Worm (Caenorhabditis elegans) whole organism, L1 larva: ENCODE measurements around the gene sdz-21.

Source experiments
- C16A3.4 ChIP-seq: fragments of 150-350 bp; optimal IDR thresholded peaks from 2 replicates; lab custom pipeline; 2014; ENCODE audit warnings: missing biosample characterization, missing genetic modification characterization
- C34B4.2 ChIP-seq: sonication (generic microtip); optimal IDR thresholded peaks from 2 replicates; lab custom pipeline; 2017; ENCODE audit warnings: mild to moderate bottlenecking, missing genetic modification characterization, missing compliant biosample characterization
- aha-1 ChIP-seq: fragments of 150-350 bp; optimal IDR thresholded peaks from 2 replicates; lab custom pipeline; 2014; ENCODE audit warnings: missing biosample characterization, missing genetic modification characterization
- alr-1 ChIP-seq: fragments of 200-800 bp; sonication (Bioruptor generic); optimal IDR thresholded peaks from 2 replicates; lab custom pipeline; 2018; ENCODE audit warnings: borderline replicate concordance, mild to moderate bottlenecking, missing genetic modification characterization, missing compliant biosample characterization
- aly-2 ChIP-seq: fragments of 150-350 bp; optimal IDR thresholded peaks from 2 replicates; lab custom pipeline; 2014; ENCODE audit warnings: missing biosample characterization, missing genetic modification characterization
- ama-1 ChIP-seq: fragments of 150-350 bp; optimal IDR thresholded peaks from 2 replicates; lab custom pipeline; 2014
- blmp-1 ChIP-seq: fragments of 150-350 bp; optimal IDR thresholded peaks from 2 replicates; lab custom pipeline; 2014; ENCODE audit warnings: missing biosample characterization, missing genetic modification characterization
- ces-1 ChIP-seq: fragments of 150-350 bp; optimal IDR thresholded peaks from 2 replicates; lab custom pipeline; 2014; ENCODE audit warnings: missing biosample characterization, missing genetic modification reagents, missing genetic modification characterization
- efl-1 ChIP-seq, 4 experiments: fragments of 150-350 bp; optimal IDR thresholded peaks in 3 of 4; peaks in 1 of 4; 1 replicate in 1 of 4; 2 replicates in 3 of 4; lab custom pipeline; 2014; ENCODE audit warnings: missing biosample characterization in 2 of 4, missing genetic modification characterization in 2 of 4, missing genetic modification reagents in 2 of 4
- egl-27 ChIP-seq, 2 experiments: fragments of 150-350 bp in 1 of 2; sonication (generic microtip); optimal IDR thresholded peaks; 3 replicates each; lab custom pipeline; 2017 to 2018; ENCODE audit warnings: missing biosample characterization in 2 of 2, missing genetic modification characterization in 2 of 2, missing genetic modification reagents in 2 of 2
- elt-3 ChIP-seq, 6 experiments: fragments of 150-350 bp in 1 of 6; sonication (generic microtip); optimal IDR thresholded peaks; 2 replicates each; lab custom pipeline; 2017 to 2018; ENCODE audit warnings: missing biosample characterization in 6 of 6, missing genetic modification characterization in 6 of 6, inconsistent platforms in 1 of 6
- fkh-4 ChIP-seq: sonication (generic microtip); optimal IDR thresholded peaks from 2 replicates; lab custom pipeline; 2016; ENCODE audit warnings: missing compliant biosample characterization, missing genetic modification characterization, borderline replicate concordance
- fkh-8 ChIP-seq: sonication (generic microtip); optimal IDR thresholded peaks from 2 replicates; lab custom pipeline; 2016; ENCODE audit warnings: mild to moderate bottlenecking, missing genetic modification characterization, missing compliant biosample characterization
- grh-1 ChIP-seq: fragments of 200-800 bp; sonication (Bioruptor generic); IDR thresholded peaks from 2 replicates; pipeline ENCODE4 v1.3.6; 2022; ENCODE audit warnings: missing genetic modification reagents, missing genetic modification characterization, missing compliant biosample characterization
- hlh-17 ChIP-seq: fragments of 200-800 bp; sonication (Bioruptor generic); optimal IDR thresholded peaks from 2 replicates; lab custom pipeline; 2018; ENCODE audit warnings: missing genetic modification characterization, mild to moderate bottlenecking, missing compliant biosample characterization, moderate library complexity, borderline replicate concordance
- lin-14 ChIP-seq: fragments of 200-800 bp; sonication (Bioruptor generic); optimal IDR thresholded peaks from 2 replicates; lab custom pipeline; 2018; ENCODE audit warnings: mild to moderate bottlenecking, missing genetic modification characterization, moderate library complexity, missing compliant biosample characterization
- lin-35 ChIP-seq, 2 experiments: fragments of 150-350 bp; optimal IDR thresholded peaks; 2 replicates each; lab custom pipeline; 2014; ENCODE audit warnings: missing biosample characterization in 2 of 2, missing genetic modification characterization in 2 of 2, missing genetic modification reagents in 2 of 2
- lin-39 ChIP-seq: fragments of 150-350 bp; optimal IDR thresholded peaks from 2 replicates; lab custom pipeline; 2014; ENCODE audit warnings: missing biosample characterization, missing genetic modification reagents, missing genetic modification characterization
- lsy-2 ChIP-seq, 2 experiments: fragments of 150-350 bp; optimal IDR thresholded peaks; 2 replicates each; lab custom pipeline; 2014; ENCODE audit warnings: missing biosample characterization in 2 of 2, missing genetic modification characterization in 2 of 2
- mdl-1 ChIP-seq, 2 experiments: fragments of 150-350 bp; optimal IDR thresholded peaks; 2 replicates each; lab custom pipeline; 2014 to 2017; ENCODE audit warnings: missing biosample characterization in 2 of 2, missing genetic modification characterization in 2 of 2, inconsistent platforms in 1 of 2
- mep-1 ChIP-seq: fragments of 150-350 bp; optimal IDR thresholded peaks from 2 replicates; lab custom pipeline; 2014; ENCODE audit warnings: missing biosample characterization, missing genetic modification characterization
- nhr-11 ChIP-seq: fragments of 150-350 bp; optimal IDR thresholded peaks from 2 replicates; lab custom pipeline; 2014; ENCODE audit warnings: missing biosample characterization, missing genetic modification characterization
- nhr-12 ChIP-seq: sonication (generic microtip); optimal IDR thresholded peaks from 2 replicates; lab custom pipeline; 2017; ENCODE audit warnings: missing biosample characterization, missing genetic modification characterization
- nhr-237 ChIP-seq: fragments of 150-350 bp; optimal IDR thresholded peaks from 2 replicates; lab custom pipeline; 2014; ENCODE audit warnings: missing biosample characterization, missing genetic modification characterization
- nhr-84 ChIP-seq: sonication (generic microtip); optimal IDR thresholded peaks from 2 replicates; lab custom pipeline; 2017; ENCODE audit warnings: missing biosample characterization, missing genetic modification characterization
- pax-3 ChIP-seq: fragments of 200-800 bp; sonication (Bioruptor generic); optimal IDR thresholded peaks from 2 replicates; lab custom pipeline; 2018; ENCODE audit warnings: mild to moderate bottlenecking, missing genetic modification characterization, moderate library complexity, missing compliant biosample characterization
- pqm-1 ChIP-seq: sonication (generic microtip); optimal IDR thresholded peaks from 3 replicates; lab custom pipeline; 2017; ENCODE audit warnings: missing biosample characterization, missing genetic modification characterization
- rnt-1 ChIP-seq: sonication (generic microtip); optimal IDR thresholded peaks from 2 replicates; lab custom pipeline; 2016; ENCODE audit warnings: mild to moderate bottlenecking, missing genetic modification characterization, moderate library complexity, missing compliant biosample characterization
- snu-23 ChIP-seq: sonication (generic microtip); optimal IDR thresholded peaks from 2 replicates; lab custom pipeline; 2016; ENCODE audit warnings: missing genetic modification characterization, missing compliant biosample characterization
- sptf-1 ChIP-seq: fragments of 150-350 bp; optimal IDR thresholded peaks from 2 replicates; lab custom pipeline; 2014; ENCODE audit warnings: missing biosample characterization, missing genetic modification characterization
- unc-130 ChIP-seq: fragments of 150-350 bp; optimal IDR thresholded peaks from 2 replicates; lab custom pipeline; 2017; ENCODE audit warnings: missing biosample characterization, missing genetic modification characterization, inconsistent platforms
- unc-30 ChIP-seq: sonication (generic microtip); optimal IDR thresholded peaks from 2 replicates; lab custom pipeline; 2017; ENCODE audit warnings: missing biosample characterization, missing genetic modification characterization
- unc-62 ChIP-seq: fragments of 150-350 bp; optimal IDR thresholded peaks from 2 replicates; lab custom pipeline; 2014; ENCODE audit warnings: missing biosample characterization, missing genetic modification reagents, missing genetic modification characterization
- unc-86 ChIP-seq: sonication (generic microtip); optimal IDR thresholded peaks from 2 replicates; lab custom pipeline; 2016; ENCODE audit warnings: missing genetic modification characterization, missing compliant biosample characterization
- unc-98 ChIP-seq: fragments of 200-800 bp; sonication (Bioruptor generic); IDR thresholded peaks from 2 replicates; pipeline ENCODE4 v1.3.6; 2022; ENCODE audit warnings: missing genetic modification characterization, missing compliant biosample characterization
- xbp-1 ChIP-seq: sonication (generic microtip); optimal IDR thresholded peaks from 2 replicates; lab custom pipeline; 2016; ENCODE audit warnings: missing genetic modification characterization, missing compliant biosample characterization
- ztf-4 ChIP-seq: fragments of 150-350 bp; optimal IDR thresholded peaks from 2 replicates; lab custom pipeline; 2014; ENCODE audit warnings: missing biosample characterization, missing genetic modification characterization

The sdz-21 gene

ce11 chrIII:5667952-5668489, 11.2 kb upstream of the sdz-21 start (continued):
- no peak for TF ChIP-seq pax-3 (tag; lab: Kevin White, UChicago)
- no peak for TF ChIP-seq nhr-12
- TF ChIP-seq sptf-1 (tag; lab: Kevin White, UChicago) = no peak
- TF ChIP-seq unc-98 (GFP tag; lab: Robert Waterston, UW) = no peak
- TF ChIP-seq ztf-4 = no peak
- peak; percentile 16 to 28 for TF ChIP-seq lin-35 (GFP tag; optimal IDR thresholded peaks at IDR 0.05; lab: Kevin White, UChicago)
- TF ChIP-seq C16A3.4 (tag; lab: Kevin White, UChicago) = no peak
- no peak for TF ChIP-seq hlh-17 (GFP tag; lab: Kevin White, UChicago)
- no peak for TF ChIP-seq ces-1
- no peak for TF ChIP-seq aly-2
- TF ChIP-seq nhr-11 (tag; lab: Kevin White, UChicago) = no peak
- TF ChIP-seq mep-1 (tag; lab: Kevin White, UChicago) = peak; percentile 49
- TF ChIP-seq pqm-1 = no peak
- TF ChIP-seq blmp-1 (tag; lab: Kevin White, UChicago) = peak; percentile 57
- no peak for TF ChIP-seq rnt-1 (tag; lab: Kevin White, UChicago)
- TF ChIP-seq lsy-2 (tag; optimal IDR thresholded peaks at IDR 0.05; lab: Kevin White, UChicago) = peak in 1 of 2 experiments; percentile 26
- TF ChIP-seq snu-23 (GFP tag; lab: Kevin White, UChicago) = peak; percentile 20
- TF ChIP-seq fkh-4 (tag; lab: Kevin White, UChicago) = no peak
- peak; percentile 2 for TF ChIP-seq fkh-8 (tag; lab: Kevin White, UChicago)
- peak; percentile 15 for TF ChIP-seq xbp-1
- TF ChIP-seq unc-62 (GFP tag; lab: Kevin White, UChicago) = no peak
- TF ChIP-seq egl-27 (tag; optimal IDR thresholded peaks at IDR 0.05; lab: Kevin White, UChicago) = no peak
- no peak for TF ChIP-seq ama-1 (lab: Kevin White, UChicago)
- no peak for TF ChIP-seq elt-3 (tag; optimal IDR thresholded peaks at IDR 0.05; lab: Kevin White, UChicago)
- no peak for TF ChIP-seq grh-1

ce11 chrIII:5665710-5666109, 8.9 kb upstream of the sdz-21 start:
- TF ChIP-seq lin-14 (GFP tag; lab: Kevin White, UChicago) (peak; percentile 23), alr-1 (tag; lab: Kevin White, UChicago) (no peak), aha-1 (tag; lab: Kevin White, UChicago) (no peak), blmp-1 (tag; lab: Kevin White, UChicago) (peak; percentile 48), unc-130 (tag; lab: Kevin White, UChicago) (no peak), pax-3 (tag; lab: Kevin White, UChicago) (no peak)

ce11 chrIII:5665278-5665677, 8.4 kb upstream of the sdz-21 start:
- TF ChIP-seq lin-14 (GFP tag; lab: Kevin White, UChicago) (peak; percentile 53), mdl-1 (tag; optimal IDR thresholded peaks at IDR 0.05; lab: Kevin White, UChicago) (no peak), ztf-4 (no peak), fkh-4 (tag; lab: Kevin White, UChicago) (no peak), nhr-84 (no peak), alr-1 (tag; lab: Kevin White, UChicago) (no peak), unc-86 (tag; lab: Kevin White, UChicago) (no peak), nhr-12 (no peak), nhr-237 (no peak), aha-1 (tag; lab: Kevin White, UChicago) (no peak), unc-30 (no peak), lin-39 (tag; lab: Kevin White, UChicago) (no peak), efl-1 (optimal IDR thresholded peaks at IDR 0.05; lab: Kevin White, UChicago) (no peak), efl-1 (GFP tag; optimal IDR thresholded peaks at IDR 0.05 in 1 of 2; lab: Kevin White, UChicago) (peak in 1 of 2 experiments; percentile 93), blmp-1 (tag; lab: Kevin White, UChicago) (peak; percentile 94), lin-35 (GFP tag; optimal IDR thresholded peaks at IDR 0.05; lab: Kevin White, UChicago) (peak in 1 of 2 experiments; percentile 22), C34B4.2 (tag; lab: Kevin White, UChicago) (no peak)
- TF ChIP-seq, all 84 proteins: peak for 4
